Worm (Caenorhabditis elegans) whole organism, early embryonic: ENCODE data around the gene F20D6.5.

Experiments
- F13C5.2 ChIP-seq: sonication (generic microtip); optimal IDR thresholded peaks from 2 replicates; lab custom pipeline; 2017; ENCODE audit warnings: mild to moderate bottlenecking, missing genetic modification characterization, inconsistent platforms, missing compliant biosample characterization
- aly-1 ChIP-seq: sonication (generic microtip); optimal IDR thresholded peaks from 2 replicates; lab custom pipeline; 2016; ENCODE audit warnings: missing genetic modification characterization, missing compliant biosample characterization
- ama-1 ChIP-seq: fragments of 150-350 bp; optimal IDR thresholded peaks from 2 replicates; lab custom pipeline; 2014
- ceh-36 ChIP-seq: sonication (generic microtip); optimal IDR thresholded peaks from 2 replicates; lab custom pipeline; 2016; ENCODE audit warnings: missing genetic modification characterization, inconsistent platforms, missing compliant biosample characterization
- ets-7 ChIP-seq: sonication (generic microtip); optimal IDR thresholded peaks from 2 replicates; lab custom pipeline; 2016; ENCODE audit warnings: missing genotype, missing genetic modification characterization, missing compliant biosample characterization
- scrt-1 ChIP-seq: fragments of 200-800 bp; sonication (Bioruptor generic); IDR thresholded peaks from 2 replicates; pipeline ENCODE4 v1.3.6; 2022; ENCODE audit warnings: missing genetic modification characterization, missing compliant biosample characterization
- sea-1 ChIP-seq: fragments of 200-800 bp; sonication (Bioruptor generic); conservative IDR thresholded peaks from 2 replicates; pipeline ENCODE4 v1.3.6; 2022; ENCODE audit warnings: missing genetic modification characterization, missing compliant biosample characterization
- tbx-11 ChIP-seq: fragments of 200-800 bp; sonication (Bioruptor generic); IDR thresholded peaks from 2 replicates; pipeline ENCODE4 v1.3.6; 2022; ENCODE audit warnings: missing genetic modification characterization, missing compliant biosample characterization

DNA sequence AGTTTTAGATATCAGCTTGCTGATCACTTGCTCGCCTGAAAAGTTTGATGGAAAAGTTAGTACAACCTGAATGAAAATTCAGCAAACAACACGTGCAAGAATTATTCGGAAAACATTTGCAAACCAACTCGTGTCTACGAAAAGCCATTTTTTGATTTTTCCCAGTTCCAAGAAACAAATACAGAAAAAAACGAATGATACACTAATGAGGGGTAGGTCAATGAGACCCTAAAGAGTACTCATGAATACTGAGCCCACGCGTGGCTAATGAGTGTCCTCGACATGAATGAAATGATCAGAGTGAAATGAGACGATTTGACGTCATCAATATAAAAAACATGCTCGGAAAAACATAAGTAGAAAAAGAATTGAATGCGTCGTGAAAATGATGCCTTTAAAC lies 50.2 kb downstream of the F20D6.5 start:
- TF ChIP-seq sea-1: no peak
- no peak for TF ChIP-seq ama-1 (lab: Kevin White, UChicago)
- TF ChIP-seq ceh-36 (tag; lab: Kevin White, UChicago): no peak
- no peak for TF ChIP-seq aly-1
- TF ChIP-seq F13C5.2 (tag; lab: Kevin White, UChicago): no peak
- TF ChIP-seq scrt-1 (GFP tag; lab: Robert Waterston, UW): no peak
- TF ChIP-seq tbx-11 (GFP tag; lab: Robert Waterston, UW): no peak
- no peak for TF ChIP-seq ets-7
